Fruit fly (Drosophila melanogaster) whole organism, prepupa: ENCODE measurements around the gene Ns1.

Experiments
- Blimp-1 ChIP-seq: fragments of 200-800 bp; sonication (Bioruptor generic); optimal IDR thresholded peaks from 3 replicates; lab custom pipeline; 2017; ENCODE audit warnings: missing biosample characterization, missing genetic modification characterization, mild to moderate bottlenecking, moderate library complexity, missing genetic modification reagents
- CG10631 ChIP-seq: fragments of 200-800 bp; sonication (Bioruptor generic); optimal IDR thresholded peaks from 2 replicates; lab custom pipeline; 2016; ENCODE audit warnings: missing biosample characterization, missing genetic modification characterization
- CG16779 ChIP-seq: fragments of 200-800 bp; sonication (Bioruptor generic); optimal IDR thresholded peaks from 3 replicates; lab custom pipeline; 2017; ENCODE audit warnings: missing biosample characterization, mild to moderate bottlenecking, missing genetic modification characterization
- CG3919 ChIP-seq: fragments of 200-800 bp; sonication (Bioruptor generic); optimal IDR thresholded peaks from 3 replicates; lab custom pipeline; 2016; ENCODE audit warnings: missing biosample characterization, missing genetic modification characterization
- CG4318 ChIP-seq: fragments of 200-800 bp; sonication (Bioruptor generic); optimal IDR thresholded peaks from 3 replicates; lab custom pipeline; 2017; ENCODE audit warnings: missing biosample characterization, mild to moderate bottlenecking, missing genetic modification characterization
- Eip75B ChIP-seq: fragments of 200-800 bp; sonication (Bioruptor generic); optimal IDR thresholded peaks from 3 replicates; lab custom pipeline; 2016; ENCODE audit warnings: missing biosample characterization, missing genetic modification characterization
- Ets21C ChIP-seq: fragments of 200-800 bp; sonication (Bioruptor generic); optimal IDR thresholded peaks from 3 replicates; lab custom pipeline; 2016; ENCODE audit warnings: missing biosample characterization, missing genetic modification characterization
- Hr38 ChIP-seq: sonication (Bioruptor generic); optimal IDR thresholded peaks from 2 replicates; lab custom pipeline; 2016; ENCODE audit warnings: missing biosample characterization, missing genetic modification characterization
- Lpt ChIP-seq: fragments of 200-800 bp; sonication (Bioruptor generic); optimal IDR thresholded peaks from 3 replicates; lab custom pipeline; 2016; ENCODE audit warnings: missing biosample characterization, missing genetic modification characterization
- pdm3 ChIP-seq: fragments of 200-800 bp; sonication (Bioruptor generic); optimal IDR thresholded peaks from 3 replicates; lab custom pipeline; 2016; ENCODE audit warnings: missing biosample characterization, missing genetic modification characterization
- svp ChIP-seq: fragments of 200-800 bp; sonication (Bioruptor generic); peaks from one replicate; lab custom pipeline; 2016; ENCODE audit warnings: missing biosample characterization, missing genetic modification characterization

- no peak for TF ChIP-seq CG16779
- TF ChIP-seq Lpt (GFP tag; lab: Kevin White, UChicago) = no peak
- no peak for TF ChIP-seq CG10631 (GFP tag; lab: Kevin White, UChicago)
- no peak for TF ChIP-seq svp
- no peak for TF ChIP-seq Ets21C (GFP tag; lab: Kevin White, UChicago)
- no peak for TF ChIP-seq pdm3
- no peak for TF ChIP-seq Eip75B (GFP tag; lab: Kevin White, UChicago)
- no peak for TF ChIP-seq Blimp-1 (GFP tag; lab: Kevin White, UChicago)
- no peak for TF ChIP-seq CG3919 (GFP tag; lab: Kevin White, UChicago)
- TF ChIP-seq CG4318 (GFP tag; lab: Kevin White, UChicago) = no peak
- no peak for TF ChIP-seq Hr38
Measured at dm6 chr3R:17085029-17085807, 12.7 kb upstream of the Ns1 start, which contains the start of gene GckIII.
